Worm (Caenorhabditis elegans) whole organism, L4/young adult: Measurements from ENCODE around the gene F38A5.2.

ENCODE experiments used
- dao-5 ChIP-seq: sonication (generic microtip); optimal IDR thresholded peaks from 2 replicates; lab custom pipeline; 2016; ENCODE audit warnings: missing genotype, missing genetic modification characterization, moderate library complexity, missing compliant biosample characterization
- him-1 ChIP-seq: sonication (generic microtip); optimal IDR thresholded peaks from 2 replicates; lab custom pipeline; 2016; ENCODE audit warnings: missing genotype, missing genetic modification reagents, missing genetic modification characterization, missing compliant biosample characterization

DNA sequence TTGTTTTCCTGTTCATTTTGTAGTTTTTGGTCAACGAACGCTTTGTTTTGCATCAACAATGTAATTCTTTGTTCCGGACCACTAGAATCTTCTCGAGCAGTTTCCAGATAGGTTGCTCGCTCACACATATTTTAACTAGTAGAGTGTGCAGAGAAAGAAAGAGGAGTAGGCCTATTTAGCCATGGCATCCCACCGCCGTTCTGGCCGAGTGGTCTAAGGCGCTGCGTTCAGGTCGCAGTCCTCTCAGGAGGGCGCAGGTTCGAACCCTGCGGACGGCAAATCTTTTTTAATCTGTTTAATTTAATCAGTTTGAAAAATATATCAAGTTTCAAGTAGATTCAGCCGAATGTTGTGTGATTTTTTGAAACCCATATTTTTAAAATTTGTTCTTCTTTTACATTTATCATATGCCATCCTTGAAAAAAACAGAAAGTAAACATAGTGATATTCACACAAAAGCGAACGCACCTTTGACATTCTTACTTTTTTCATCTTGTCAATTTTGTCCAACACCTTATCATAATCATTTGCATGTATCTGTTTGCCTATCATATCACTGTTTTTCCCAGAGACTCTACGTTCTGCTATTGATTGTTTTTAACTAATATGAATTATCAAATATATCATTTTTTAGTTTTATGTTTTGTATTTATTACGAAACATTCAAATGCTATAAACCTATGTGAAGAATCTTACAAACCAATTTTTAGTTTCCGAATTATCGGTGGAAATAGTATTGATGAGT, 28.4 kb downstream of the F38A5.2 start, which contains the start of gene try-3:
- peak; percentile 9 for TF ChIP-seq dao-5
- TF ChIP-seq him-1 (tag; lab: Kevin White, UChicago), result peak; percentile 45
